Worm (Caenorhabditis elegans): ENCODE measurements around the gene ttr-26.

DNA sequence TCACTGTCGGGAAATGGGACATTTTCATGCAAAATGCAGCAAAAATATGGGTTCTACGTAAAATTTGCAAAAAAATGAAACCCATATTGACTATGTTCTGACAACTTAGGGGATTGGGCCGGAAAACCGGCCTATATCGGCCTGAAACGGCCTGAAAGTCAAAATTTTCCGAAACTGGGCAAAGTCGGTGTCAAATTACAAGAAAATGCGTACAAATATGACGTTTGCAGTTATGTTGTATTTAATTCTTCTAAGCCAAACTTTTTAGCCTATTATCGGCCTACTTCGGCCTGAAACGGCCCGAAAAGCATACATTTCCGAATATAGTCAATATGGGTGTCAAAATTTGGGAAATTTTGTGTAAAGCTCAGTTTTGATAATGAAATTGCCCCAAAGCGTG is 48.2 kb downstream of the ttr-26 start:
- TF ChIP-seq pqm-1 (tag; optimal IDR thresholded peaks at IDR 0.05) (no peak), ceh-8 (GFP tag; optimal IDR thresholded peaks at IDR 0.05) (no peak), snu-23 (GFP tag; optimal IDR thresholded peaks at IDR 0.05) (no peak), C04F5.9 (tag; optimal IDR thresholded peaks at IDR 0.05) (no peak), unc-62 (GFP tag; optimal IDR thresholded peaks at IDR 0.05) (no peak), lin-39 (tag; optimal IDR thresholded peaks at IDR 0.05) (no peak)

Measured in whole organism, L1 larva.